Worm (Caenorhabditis elegans): ENCODE data around the gene nlp-53.

ce11 chrX:13666864-13667263 lies 48.2 kb downstream of the nlp-53 start:
- TF ChIP-seq tbx-7 (tag; optimal IDR thresholded peaks at IDR 0.05) (no peak), lin-11 (tag; optimal IDR thresholded peaks at IDR 0.05) (no peak), pha-4 (tag; optimal IDR thresholded peaks at IDR 0.05) (no peak), ceh-22 (tag; optimal IDR thresholded peaks at IDR 0.05) (no peak), nhr-11 (tag; optimal IDR thresholded peaks at IDR 0.05) (no peak), hlh-8 (tag; optimal IDR thresholded peaks at IDR 0.05) (no peak), ama-1 (optimal IDR thresholded peaks at IDR 0.05) (no peak), ceh-30 (tag; optimal IDR thresholded peaks at IDR 0.05) (no peak), fkh-6 (tag; optimal IDR thresholded peaks at IDR 0.05) (no peak)

Measured in whole organism, late embryonic.